Worm (Caenorhabditis elegans): ENCODE measurements around the gene abu-1.

DNA sequence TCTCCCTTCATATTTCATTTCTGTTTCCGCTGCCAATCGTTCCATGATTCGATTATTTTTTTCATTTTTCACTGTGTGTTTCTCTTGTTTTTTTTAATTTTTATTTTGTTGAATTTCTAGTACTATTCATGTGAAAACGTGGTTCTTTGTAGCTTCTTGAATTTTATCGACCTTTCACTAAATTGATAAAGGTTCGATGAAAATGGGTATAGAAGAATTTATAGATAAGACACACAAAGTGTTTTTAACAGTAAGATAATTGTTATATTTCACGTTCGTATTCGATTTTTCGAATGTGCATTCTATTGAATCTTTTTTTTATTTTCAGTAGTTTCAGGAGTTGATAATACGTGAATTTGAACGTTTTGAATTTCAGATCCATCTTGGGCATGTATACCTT lies 9.7 kb downstream of the abu-1 start, which contains the start of gene ugt-49:
- TF ChIP-seq nhr-11 (tag; optimal IDR thresholded peaks at IDR 0.05) (no peak), daf-12 (tag; optimal IDR thresholded peaks at IDR 0.05) (no peak), dpl-1 (GFP tag; optimal IDR thresholded peaks at IDR 0.05) (no peak), nhr-25 (tag; optimal IDR thresholded peaks at IDR 0.05; ENCODE audit: borderline replicate concordance, insufficient read depth) (no peak), snpc-4 (tag; optimal IDR thresholded peaks at IDR 0.05) (no peak), ztf-11 (tag; optimal IDR thresholded peaks at IDR 0.05) (no peak), fos-1 (tag; optimal IDR thresholded peaks at IDR 0.05) (no peak), unc-62 (GFP tag; optimal IDR thresholded peaks at IDR 0.05 in 1 of 2) (no peak), unc-62 (tag; optimal IDR thresholded peaks at IDR 0.05) (no peak), F44E2.7 (GFP tag; IDR thresholded peaks at IDR 0.05) (no peak), pha-4 (GFP tag; IDR thresholded peaks at IDR 0.05) (no peak), pha-4 (tag; optimal IDR thresholded peaks at IDR 0.05) (no peak), nhr-76 (tag; optimal IDR thresholded peaks at IDR 0.05) (no peak), nhr-237 (tag; optimal IDR thresholded peaks at IDR 0.05) (no peak)

Measured in whole organism, L4 larva.